Fruit fly (Drosophila melanogaster): ENCODE data around the gene CG8209.

Gene CG8209

dm6 chr3L:7981228-7981854, 5.1 kb downstream of the CG8209 start:
- TF ChIP-seq Opbp (GFP tag; IDR thresholded peaks at IDR 0.05; ENCODE audit: partially characterized antibody): no peak
- no peak for TF ChIP-seq Pdp1 (GFP tag; optimal IDR thresholded peaks at IDR 0.05)
- no peak for TF ChIP-seq ems (GFP tag; optimal IDR thresholded peaks at IDR 0.05)
- peak; percentile 57 for TF ChIP-seq Med (GFP tag)
- TF ChIP-seq ac (GFP tag; optimal IDR thresholded peaks at IDR 0.05): no peak
- TF ChIP-seq sr (GFP tag; IDR thresholded peaks at IDR 0.05): no peak
- TF ChIP-seq CG6654 (GFP tag; optimal IDR thresholded peaks at IDR 0.05): no peak
- no peak for TF ChIP-seq CG33213 (GFP tag; optimal IDR thresholded peaks at IDR 0.05)
- no peak for TF ChIP-seq sens-2 (GFP tag; IDR thresholded peaks at IDR 0.05)
- no peak for TF ChIP-seq slou (GFP tag; optimal IDR thresholded peaks at IDR 0.05)
- TF ChIP-seq Hmr (GFP tag; optimal IDR thresholded peaks at IDR 0.05): no peak
- no peak for TF ChIP-seq CG7928 (GFP tag; optimal IDR thresholded peaks at IDR 0.05)
- no peak for TF ChIP-seq gem (tag; optimal IDR thresholded peaks at IDR 0.05)
- no peak for TF ChIP-seq cato (GFP tag; optimal IDR thresholded peaks at IDR 0.05; ENCODE audit: borderline replicate concordance)
- no peak for TF ChIP-seq stwl (tag; optimal IDR thresholded peaks at IDR 0.05)
- no peak for TF ChIP-seq Dad (GFP tag; optimal IDR thresholded peaks at IDR 0.05)
- no peak for TF ChIP-seq phol (tag; optimal IDR thresholded peaks at IDR 0.05)
- peak; percentile 38 for TF ChIP-seq Kr (GFP tag; optimal IDR thresholded peaks at IDR 0.05)
- TF ChIP-seq NK7.1 (GFP tag; optimal IDR thresholded peaks at IDR 0.05): no peak
- TF ChIP-seq grn (GFP tag; optimal IDR thresholded peaks at IDR 0.05): no peak
- TF ChIP-seq wek (GFP tag; optimal IDR thresholded peaks at IDR 0.05): no peak
- TF ChIP-seq C15 (GFP tag; IDR thresholded peaks at IDR 0.05): no peak
- TF ChIP-seq bowl (GFP tag; IDR thresholded peaks at IDR 0.05): no peak
- TF ChIP-seq CG1233 (GFP tag; optimal IDR thresholded peaks at IDR 0.05): no peak
- TF ChIP-seq nerfin-2 (GFP tag; IDR thresholded peaks at IDR 0.05; ENCODE audit: partially characterized antibody): no peak
- no peak for TF ChIP-seq CG6175 (GFP tag; IDR thresholded peaks at IDR 0.05)
- TF ChIP-seq Ssrp (tag; optimal IDR thresholded peaks at IDR 0.05): no peak
- no peak for TF ChIP-seq bab2 (GFP tag; optimal IDR thresholded peaks at IDR 0.05)
- no peak for TF ChIP-seq run (tag; optimal IDR thresholded peaks at IDR 0.05)
- TF ChIP-seq pfk (GFP tag; optimal IDR thresholded peaks at IDR 0.05): no peak
- TF ChIP-seq CG13775 (GFP tag; optimal IDR thresholded peaks at IDR 0.05): no peak
- no peak for TF ChIP-seq chm (GFP tag; IDR thresholded peaks at IDR 0.05)
- no peak for TF ChIP-seq danr (GFP tag; IDR thresholded peaks at IDR 0.05)
- peak; percentile 37 for TF ChIP-seq Ets65A (GFP tag)
- TF ChIP-seq pros (GFP tag; optimal IDR thresholded peaks at IDR 0.05): peak; percentile 90
- no peak for TF ChIP-seq CG17385 (GFP tag; optimal IDR thresholded peaks at IDR 0.05)
- no peak for TF ChIP-seq CG8388 (GFP tag; optimal IDR thresholded peaks at IDR 0.05)
- no peak for TF ChIP-seq HLH54F (GFP tag; optimal IDR thresholded peaks at IDR 0.05)
- no peak for TF ChIP-seq CG11560 (tag; IDR thresholded peaks at IDR 0.05)
- no peak for TF ChIP-seq CG3407 (GFP tag; optimal IDR thresholded peaks at IDR 0.05)
- no peak for TF ChIP-seq z (GFP tag; IDR thresholded peaks at IDR 0.05)
- TF ChIP-seq sens (GFP tag): peak; percentile 72
- no peak for TF ChIP-seq CG9609 (GFP tag; optimal IDR thresholded peaks at IDR 0.05)
- TF ChIP-seq D19B (GFP tag; optimal IDR thresholded peaks at IDR 0.05): peak; percentile 15
- TF ChIP-seq CG2199 (GFP tag; IDR thresholded peaks at IDR 0.05): no peak
- no peak for TF ChIP-seq Sry-β (GFP tag; optimal IDR thresholded peaks at IDR 0.05)
- no peak for TF ChIP-seq CG16815 (GFP tag; optimal IDR thresholded peaks at IDR 0.05)
- no peak for TF ChIP-seq Nf-YA (GFP tag; IDR thresholded peaks at IDR 0.05)
- peak; percentile 10 for TF ChIP-seq gsb-n (tag; optimal IDR thresholded peaks at IDR 0.05)
- TF ChIP-seq CG3847 (GFP tag; IDR thresholded peaks at IDR 0.05): no peak
- TF ChIP-seq YL-1 (GFP tag; optimal IDR thresholded peaks at IDR 0.05): no peak
